Fruit fly (Drosophila melanogaster): ENCODE measurements around the gene heix.

The heix gene

DNA sequence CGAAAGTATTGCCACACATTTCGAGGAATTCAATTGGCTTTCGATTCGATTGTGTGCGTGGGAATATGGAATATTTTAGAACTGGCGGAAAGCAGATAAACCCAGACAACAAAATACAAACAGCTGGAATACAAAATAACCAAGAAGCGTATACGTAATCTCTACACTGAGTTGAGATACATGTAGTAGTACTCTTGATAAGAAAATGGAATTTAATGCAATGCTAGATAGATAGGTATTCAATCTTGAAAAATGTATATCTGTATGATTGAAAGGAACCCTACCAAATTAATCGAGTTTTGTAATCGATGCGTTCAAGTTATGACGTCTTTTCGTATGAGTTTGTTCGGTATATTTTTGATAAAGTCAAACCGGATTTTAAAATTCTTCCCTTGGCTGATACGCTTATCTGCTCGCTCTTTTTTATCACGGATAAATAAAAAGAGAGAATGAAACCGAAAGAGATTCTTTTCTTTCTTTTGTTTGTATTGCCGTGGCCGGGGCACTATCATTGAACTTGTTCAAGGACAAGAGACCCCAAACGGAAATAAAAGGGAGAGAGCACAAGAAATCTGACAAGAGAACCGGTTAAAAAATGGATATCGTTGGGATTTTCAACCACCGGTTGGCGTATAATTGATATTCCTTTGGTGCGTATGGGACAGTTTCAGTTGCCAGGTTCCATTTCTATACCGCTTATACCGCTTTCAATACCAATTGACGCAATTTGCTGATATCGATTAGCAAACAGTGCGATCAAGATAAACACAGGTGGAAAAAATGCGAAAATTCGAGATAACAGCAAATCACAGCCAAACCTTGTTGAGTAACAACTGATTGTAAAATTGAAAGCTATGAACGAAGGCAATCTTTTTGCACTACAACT, 44.2 kb downstream of the heix start (continued):
- TF ChIP-seq CG8632 (GFP tag; optimal IDR thresholded peaks at IDR 0.05): no peak
- TF ChIP-seq Sox14 (GFP tag; optimal IDR thresholded peaks at IDR 0.05): no peak
- peak; percentile 35 for TF ChIP-seq CG9139 (GFP tag; optimal IDR thresholded peaks at IDR 0.05)
- TF ChIP-seq topi (GFP tag; optimal IDR thresholded peaks at IDR 0.05): no peak
- TF ChIP-seq CG31627 (GFP tag; optimal IDR thresholded peaks at IDR 0.05): no peak
- no peak for TF ChIP-seq CG8319 (GFP tag; optimal IDR thresholded peaks at IDR 0.05)
- no peak for TF ChIP-seq fd59A (GFP tag; optimal IDR thresholded peaks at IDR 0.05)
- TF ChIP-seq Hr4 (GFP tag; optimal IDR thresholded peaks at IDR 0.05): no peak
- TF ChIP-seq dsx (GFP tag; optimal IDR thresholded peaks at IDR 0.05; ENCODE audit: poor library complexity, severe bottlenecking): no peak
- no peak for TF ChIP-seq CG16779 (tag; optimal IDR thresholded peaks at IDR 0.05)
- no peak for TF ChIP-seq CG11902 (GFP tag; optimal IDR thresholded peaks at IDR 0.05)
- TF ChIP-seq Sox15 (GFP tag; optimal IDR thresholded peaks at IDR 0.05): no peak
- no peak for TF ChIP-seq net (GFP tag; optimal IDR thresholded peaks at IDR 0.05)
- no peak for TF ChIP-seq eg (GFP tag; IDR thresholded peaks at IDR 0.05)
- no peak for TF ChIP-seq salr (GFP tag; optimal IDR thresholded peaks at IDR 0.05)
- TF ChIP-seq ss (GFP tag; optimal IDR thresholded peaks at IDR 0.05): peak; percentile 46 to 69
- TF ChIP-seq CG1621 (tag; optimal IDR thresholded peaks at IDR 0.05): peak; percentile 64
- no peak for TF ChIP-seq cyc (GFP tag; optimal IDR thresholded peaks at IDR 0.05)
- no peak for TF ChIP-seq dac (GFP tag; optimal IDR thresholded peaks at IDR 0.05)
- TF ChIP-seq Gug (GFP tag; IDR thresholded peaks at IDR 0.05): no peak
- TF ChIP-seq Hr39 (GFP tag; optimal IDR thresholded peaks at IDR 0.05): no peak
- no peak for TF ChIP-seq CG34406 (GFP tag; optimal IDR thresholded peaks at IDR 0.05)
- TF ChIP-seq achi (GFP tag; optimal IDR thresholded peaks at IDR 0.05): no peak
- TF ChIP-seq CG11762 (GFP tag; optimal IDR thresholded peaks at IDR 0.05; ENCODE audit: insufficient read depth): no peak
- TF ChIP-seq CG15336 (GFP tag; IDR thresholded peaks at IDR 0.05): no peak
- no peak for TF ChIP-seq svp (GFP tag)
- peak; percentile 51 for TF ChIP-seq CG6854 (GFP tag; optimal IDR thresholded peaks at IDR 0.05)

DNA sequence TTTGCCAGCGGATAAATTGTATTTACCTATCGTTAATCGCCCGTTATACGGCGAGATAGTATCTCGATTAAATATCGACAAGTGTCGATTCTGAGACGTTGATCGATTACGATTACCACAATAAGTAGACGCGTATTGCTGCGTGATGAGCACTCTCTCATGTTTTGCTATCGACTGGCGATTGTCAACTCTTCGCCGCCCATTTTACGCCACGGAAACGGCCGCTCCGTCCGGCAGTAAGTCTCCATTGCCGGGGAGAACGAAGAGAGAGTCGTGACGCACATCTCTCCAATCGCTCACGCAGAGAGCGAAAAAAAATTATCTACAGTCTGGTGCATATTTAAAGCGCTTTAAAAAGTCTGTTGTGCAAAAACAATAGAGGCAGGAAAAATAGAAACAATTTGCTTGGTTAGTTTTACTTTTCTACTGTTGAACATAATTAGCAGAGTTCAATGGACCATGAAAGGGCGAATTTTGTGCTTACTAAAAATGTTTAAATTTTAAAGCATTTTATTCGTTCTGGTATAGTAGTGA, 48.0 kb downstream of the heix start, which contains the start of gene CG46309:
Gene CG46309, minus strand, starts transcription at position 191 of the 534 bp plus-strand sequence.
- TF ChIP-seq CG16779 (tag; optimal IDR thresholded peaks at IDR 0.05) (no peak), CG6163 (GFP tag; IDR thresholded peaks at IDR 0.05) (no peak), Lpt (GFP tag; optimal IDR thresholded peaks at IDR 0.05) (peak; percentile 8), CG1621 (tag; optimal IDR thresholded peaks at IDR 0.05) (no peak), esn (GFP tag; optimal IDR thresholded peaks at IDR 0.05) (peak; percentile 53), dsx (GFP tag; optimal IDR thresholded peaks at IDR 0.05; ENCODE audit: poor library complexity, severe bottlenecking) (no peak), salr (GFP tag; optimal IDR thresholded peaks at IDR 0.05) (peak in 1 of 2 experiments; percentile 31), dac (GFP tag; optimal IDR thresholded peaks at IDR 0.05) (no peak), CG10669 (GFP tag; optimal IDR thresholded peaks at IDR 0.05) (no peak), fd59A (GFP tag; optimal IDR thresholded peaks at IDR 0.05) (no peak), net (GFP tag; optimal IDR thresholded peaks at IDR 0.05) (no peak), CG11762 (GFP tag; optimal IDR thresholded peaks at IDR 0.05; ENCODE audit: insufficient read depth) (peak; percentile 10), Met (GFP tag; optimal IDR thresholded peaks at IDR 0.05) (peak; percentile 32), Hr39 (GFP tag; optimal IDR thresholded peaks at IDR 0.05) (peak; percentile 61), CG9139 (GFP tag; optimal IDR thresholded peaks at IDR 0.05) (no peak), Hr4 (GFP tag; optimal IDR thresholded peaks at IDR 0.05) (peak; percentile 51), CG11902 (GFP tag; optimal IDR thresholded peaks at IDR 0.05) (no peak), Eip75B (GFP tag; optimal IDR thresholded peaks at IDR 0.05) (peak; percentile 48), cyc (GFP tag; optimal IDR thresholded peaks at IDR 0.05) (peak; percentile 43), Ets96B (tag; optimal IDR thresholded peaks at IDR 0.05) (no peak), CG4318 (GFP tag; optimal IDR thresholded peaks at IDR 0.05) (no peak), CG7368 (GFP tag; optimal IDR thresholded peaks at IDR 0.05) (no peak), Sox14 (GFP tag; optimal IDR thresholded peaks at IDR 0.05) (peak; percentile 53), CG6276 (GFP tag; optimal IDR thresholded peaks at IDR 0.05) (no peak), achi (GFP tag; optimal IDR thresholded peaks at IDR 0.05) (peak; percentile 1), fkh (GFP tag; optimal IDR thresholded peaks at IDR 0.05) (no peak), CG32006 (GFP tag; optimal IDR thresholded peaks at IDR 0.05) (no peak), CG3032 (tag; optimal IDR thresholded peaks at IDR 0.05) (no peak), Blimp-1 (GFP tag; optimal IDR thresholded peaks at IDR 0.05) (no peak), Eip78C (GFP tag) (peak; percentile 86), Ets21C (GFP tag; optimal IDR thresholded peaks at IDR 0.05) (peak; percentile 8), CG10631 (GFP tag; optimal IDR thresholded peaks at IDR 0.05) (no peak), Hr38 (GFP tag; optimal IDR thresholded peaks at IDR 0.05) (no peak), CG6792 (GFP tag; optimal IDR thresholded peaks at IDR 0.05) (no peak), ss (GFP tag; optimal IDR thresholded peaks at IDR 0.05) (no peak), CG8632 (GFP tag; optimal IDR thresholded peaks at IDR 0.05) (peak; percentile 22)

All from whole organism, prepupa.